Worm (Caenorhabditis elegans) whole organism, L1 larva: ENCODE data around the gene deb-1.
A peak's percentile ranks its signal among the peaks of the same experiment; 100 is the strongest.

Source experiments
- C34B4.2 ChIP-seq: sonication (generic microtip); optimal IDR thresholded peaks from 2 replicates; lab custom pipeline; 2017; ENCODE audit warnings: mild to moderate bottlenecking, missing genetic modification characterization, missing compliant biosample characterization
- F16B12.6 ChIP-seq: fragments of 150-350 bp; optimal IDR thresholded peaks from 2 replicates; lab custom pipeline; 2014; ENCODE audit warnings: missing biosample characterization, missing genetic modification characterization
- alr-1 ChIP-seq: fragments of 200-800 bp; sonication (Bioruptor generic); optimal IDR thresholded peaks from 2 replicates; lab custom pipeline; 2018; ENCODE audit warnings: borderline replicate concordance, mild to moderate bottlenecking, missing genetic modification characterization, missing compliant biosample characterization
- aly-2 ChIP-seq: fragments of 150-350 bp; optimal IDR thresholded peaks from 2 replicates; lab custom pipeline; 2014; ENCODE audit warnings: missing biosample characterization, missing genetic modification characterization
- ama-1 ChIP-seq: fragments of 150-350 bp; optimal IDR thresholded peaks from 2 replicates; lab custom pipeline; 2014
- blmp-1 ChIP-seq: fragments of 150-350 bp; optimal IDR thresholded peaks from 2 replicates; lab custom pipeline; 2014; ENCODE audit warnings: missing biosample characterization, missing genetic modification characterization
- ceh-63 ChIP-seq: fragments of 200-800 bp; sonication (Bioruptor generic); optimal IDR thresholded peaks from 2 replicates; lab custom pipeline; 2018; ENCODE audit warnings: mild to moderate bottlenecking, missing genetic modification characterization, missing compliant biosample characterization
- ceh-8 ChIP-seq: fragments of 200-800 bp; sonication (Bioruptor generic); optimal IDR thresholded peaks from 2 replicates; lab custom pipeline; 2018; ENCODE audit warnings: mild to moderate bottlenecking, missing genetic modification characterization, moderate library complexity, missing compliant biosample characterization
- ceh-82 ChIP-seq, 3 experiments: fragments of 150-350 bp in 1 of 3; sonication (generic microtip) in 2 of 3; optimal IDR thresholded peaks; 2 replicates each; lab custom pipeline; 2014 to 2017; ENCODE audit warnings: missing biosample characterization in 3 of 3, missing genetic modification characterization in 3 of 3
- ceh-90 ChIP-seq: sonication (generic microtip); optimal IDR thresholded peaks from 2 replicates; lab custom pipeline; 2016; ENCODE audit warnings: missing genetic modification characterization, missing compliant biosample characterization
- ces-1 ChIP-seq: fragments of 150-350 bp; optimal IDR thresholded peaks from 2 replicates; lab custom pipeline; 2014; ENCODE audit warnings: missing biosample characterization, missing genetic modification reagents, missing genetic modification characterization
- dsc-1 ChIP-seq: sonication (generic microtip); optimal IDR thresholded peaks from 2 replicates; lab custom pipeline; 2016; ENCODE audit warnings: mild to moderate bottlenecking, missing genetic modification characterization, missing compliant biosample characterization
- efl-1 ChIP-seq, 4 experiments: fragments of 150-350 bp; optimal IDR thresholded peaks in 3 of 4; peaks in 1 of 4; 1 replicate in 1 of 4; 2 replicates in 3 of 4; lab custom pipeline; 2014; ENCODE audit warnings: missing biosample characterization in 2 of 4, missing genetic modification characterization in 2 of 4, missing genetic modification reagents in 2 of 4
- egl-13 ChIP-seq: sonication (generic microtip); optimal IDR thresholded peaks from 2 replicates; lab custom pipeline; 2016; ENCODE audit warnings: missing genotype, missing genetic modification reagents, missing genetic modification characterization, missing compliant biosample characterization
- egl-27 ChIP-seq, 2 experiments: fragments of 150-350 bp in 1 of 2; sonication (generic microtip); optimal IDR thresholded peaks; 3 replicates each; lab custom pipeline; 2017 to 2018; ENCODE audit warnings: missing biosample characterization in 2 of 2, missing genetic modification characterization in 2 of 2, missing genetic modification reagents in 2 of 2
- ets-5 ChIP-seq: fragments of 200-800 bp; sonication (Bioruptor generic); IDR thresholded peaks from 2 replicates; pipeline ENCODE4 v1.3.6; 2022; ENCODE audit warnings: missing genetic modification characterization, missing compliant biosample characterization
- fkh-10 ChIP-seq: sonication (generic microtip); optimal IDR thresholded peaks from 2 replicates; lab custom pipeline; 2017; ENCODE audit warnings: missing biosample characterization, missing genetic modification reagents, missing genetic modification characterization
- fos-1 ChIP-seq: fragments of 150-350 bp; optimal IDR thresholded peaks from 2 replicates; lab custom pipeline; 2014; ENCODE audit warnings: missing biosample characterization, missing genetic modification characterization
- hpl-2 ChIP-seq: fragments of 150-350 bp; optimal IDR thresholded peaks from 2 replicates; lab custom pipeline; 2014; ENCODE audit warnings: missing biosample characterization, missing genetic modification reagents, missing genetic modification characterization
- irx-1 ChIP-seq: sonication (generic microtip); optimal IDR thresholded peaks from 2 replicates; lab custom pipeline; 2016; ENCODE audit warnings: missing genetic modification characterization, missing compliant biosample characterization
- isw-1 ChIP-seq: fragments of 200-800 bp; sonication (Bioruptor generic); IDR thresholded peaks from 2 replicates; pipeline ENCODE4 v1.3.6; 2022; ENCODE audit warnings: missing genetic modification characterization, missing compliant biosample characterization
- jun-1 ChIP-seq: fragments of 150-350 bp; optimal IDR thresholded peaks from 2 replicates; lab custom pipeline; 2014; ENCODE audit warnings: missing biosample characterization, missing genetic modification reagents, missing genetic modification characterization
- lin-13 ChIP-seq: fragments of 150-350 bp; optimal IDR thresholded peaks from 2 replicates; lab custom pipeline; 2014; ENCODE audit warnings: missing biosample characterization, missing genetic modification reagents, missing genetic modification characterization
- lsy-2 ChIP-seq, 2 experiments: fragments of 150-350 bp; optimal IDR thresholded peaks; 2 replicates each; lab custom pipeline; 2014; ENCODE audit warnings: missing biosample characterization in 2 of 2, missing genetic modification characterization in 2 of 2
- mdl-1 ChIP-seq, 2 experiments: fragments of 150-350 bp; optimal IDR thresholded peaks; 2 replicates each; lab custom pipeline; 2014 to 2017; ENCODE audit warnings: missing biosample characterization in 2 of 2, missing genetic modification characterization in 2 of 2, inconsistent platforms in 1 of 2
- mef-2 ChIP-seq: fragments of 150-350 bp; optimal IDR thresholded peaks from 2 replicates; lab custom pipeline; 2014; ENCODE audit warnings: missing biosample characterization, missing genetic modification characterization
- nhr-19 ChIP-seq: fragments of 200-800 bp; sonication (Bioruptor generic); conservative IDR thresholded peaks from 2 replicates; pipeline ENCODE4 v1.3.6; 2022; ENCODE audit warnings: missing genetic modification characterization, missing compliant biosample characterization
- nhr-20 ChIP-seq: sonication (generic microtip); optimal IDR thresholded peaks from 2 replicates; lab custom pipeline; 2016; ENCODE audit warnings: mild to moderate bottlenecking, missing genetic modification characterization, missing compliant biosample characterization
- nhr-28 ChIP-seq: fragments of 150-350 bp; optimal IDR thresholded peaks from 2 replicates; lab custom pipeline; 2014; ENCODE audit warnings: missing biosample characterization, missing genetic modification characterization
- nhr-47 ChIP-seq: sonication (generic microtip); optimal IDR thresholded peaks from 2 replicates; lab custom pipeline; 2016; ENCODE audit warnings: mild to moderate bottlenecking, missing genetic modification characterization, moderate library complexity, missing compliant biosample characterization
- nhr-71 ChIP-seq: sonication (generic microtip); optimal IDR thresholded peaks from 2 replicates; lab custom pipeline; 2016; ENCODE audit warnings: mild to moderate bottlenecking, missing genetic modification characterization, moderate library complexity, missing compliant biosample characterization
- nhr-76 ChIP-seq: sonication (generic microtip); optimal IDR thresholded peaks from 2 replicates; lab custom pipeline; 2017; ENCODE audit warnings: missing biosample characterization, missing genetic modification characterization
- nhr-84 ChIP-seq: sonication (generic microtip); optimal IDR thresholded peaks from 2 replicates; lab custom pipeline; 2017; ENCODE audit warnings: missing biosample characterization, missing genetic modification characterization
- nhr-85 ChIP-seq: sonication (generic microtip); peaks from one replicate; lab custom pipeline; 2016; ENCODE audit warnings: missing genetic modification characterization, inconsistent platforms, missing compliant biosample characterization
- nhr-90 ChIP-seq: sonication (generic microtip); optimal IDR thresholded peaks from 2 replicates; lab custom pipeline; 2016; ENCODE audit warnings: mild to moderate bottlenecking, missing genetic modification characterization, missing compliant biosample characterization; ENCODE audit not compliant: poor library complexity
- pag-3 ChIP-seq: sonication (generic microtip); optimal IDR thresholded peaks from 2 replicates; lab custom pipeline; 2017; ENCODE audit warnings: missing genetic modification characterization, mild to moderate bottlenecking, missing compliant biosample characterization, antibody characterized with exemption, borderline replicate concordance; ENCODE audit not compliant: insufficient read depth
- pax-3 ChIP-seq: fragments of 200-800 bp; sonication (Bioruptor generic); optimal IDR thresholded peaks from 2 replicates; lab custom pipeline; 2018; ENCODE audit warnings: mild to moderate bottlenecking, missing genetic modification characterization, moderate library complexity, missing compliant biosample characterization
- rnt-1 ChIP-seq: sonication (generic microtip); optimal IDR thresholded peaks from 2 replicates; lab custom pipeline; 2016; ENCODE audit warnings: mild to moderate bottlenecking, missing genetic modification characterization, moderate library complexity, missing compliant biosample characterization
- skn-1 ChIP-seq: fragments of 150-350 bp; optimal IDR thresholded peaks from 2 replicates; lab custom pipeline; 2014; ENCODE audit warnings: missing biosample characterization, missing genetic modification characterization
- snu-23 ChIP-seq: sonication (generic microtip); optimal IDR thresholded peaks from 2 replicates; lab custom pipeline; 2016; ENCODE audit warnings: missing genetic modification characterization, missing compliant biosample characterization
- sptf-1 ChIP-seq: fragments of 150-350 bp; optimal IDR thresholded peaks from 2 replicates; lab custom pipeline; 2014; ENCODE audit warnings: missing biosample characterization, missing genetic modification characterization
- unc-30 ChIP-seq: sonication (generic microtip); optimal IDR thresholded peaks from 2 replicates; lab custom pipeline; 2017; ENCODE audit warnings: missing biosample characterization, missing genetic modification characterization
- unc-62 ChIP-seq: fragments of 150-350 bp; optimal IDR thresholded peaks from 2 replicates; lab custom pipeline; 2014; ENCODE audit warnings: missing biosample characterization, missing genetic modification reagents, missing genetic modification characterization
- vab-15 ChIP-seq: sonication (generic microtip); optimal IDR thresholded peaks from 2 replicates; lab custom pipeline; 2017; ENCODE audit warnings: missing genotype, mild to moderate bottlenecking, missing genetic modification characterization, missing compliant biosample characterization
- zip-4 ChIP-seq: fragments of 200-800 bp; sonication (Bioruptor generic); optimal IDR thresholded peaks from 2 replicates; lab custom pipeline; 2018; ENCODE audit warnings: mild to moderate bottlenecking, missing genetic modification characterization, moderate library complexity, missing compliant biosample characterization

deb-1 gene

ce11 chrIV:7083382-7083784 is 10.7 kb downstream of the deb-1 start, which contains the start of gene Y43B11AR.3:
TSS of gene Y43B11AR.3 (minus strand) at chrIV:7083716.
- TF ChIP-seq lsy-2 (tag; optimal IDR thresholded peaks at IDR 0.05; lab: Kevin White, UChicago) = peak in 1 of 2 experiments; percentile 14
- no peak for TF ChIP-seq fkh-10 (GFP tag; lab: Kevin White, UChicago)
- peak; percentile 9 to 12 for TF ChIP-seq efl-1 (optimal IDR thresholded peaks at IDR 0.05; lab: Kevin White, UChicago)
- TF ChIP-seq efl-1 (GFP tag; optimal IDR thresholded peaks at IDR 0.05 in 1 of 2; lab: Kevin White, UChicago) = peak in 1 of 2 experiments; percentile 22
- TF ChIP-seq nhr-20 (tag; lab: Kevin White, UChicago) = no peak
- no peak for TF ChIP-seq ceh-8 (GFP tag; lab: Kevin White, UChicago)
- no peak for TF ChIP-seq nhr-19 (GFP tag; lab: Robert Waterston, UW)
- peak; percentile 34 for TF ChIP-seq nhr-90
- no peak for TF ChIP-seq sptf-1
- peak; percentile 46 for TF ChIP-seq nhr-71 (tag; lab: Kevin White, UChicago)
- TF ChIP-seq egl-13 (tag; lab: Kevin White, UChicago) = no peak
- no peak for TF ChIP-seq zip-4
- TF ChIP-seq nhr-47 (tag; lab: Kevin White, UChicago) = peak; percentile 8
- TF ChIP-seq nhr-28 (tag; lab: Kevin White, UChicago) = no peak
- peak; percentile 56 for TF ChIP-seq nhr-85 (tag; lab: Kevin White, UChicago)
- TF ChIP-seq rnt-1 = peak; percentile 30
- no peak for TF ChIP-seq snu-23
- TF ChIP-seq aly-2 (tag; lab: Kevin White, UChicago) = peak; percentile 78
- no peak for TF ChIP-seq mdl-1 (tag; optimal IDR thresholded peaks at IDR 0.05; lab: Kevin White, UChicago)
- no peak for TF ChIP-seq ceh-90 (tag; lab: Kevin White, UChicago)
- peak; percentile 44 for TF ChIP-seq fos-1 (tag; lab: Kevin White, UChicago)
- TF ChIP-seq ama-1 (lab: Kevin White, UChicago) = peak; percentile 49
- TF ChIP-seq ces-1 (GFP tag; lab: Kevin White, UChicago) = no peak

ce11 chrIV:7081214-7081613 is 12.9 kb downstream of the deb-1 start, which contains the start of gene Y43B11AR.1:
TSS of gene Y43B11AR.1 (plus strand) at chrIV:7081514.
- TF ChIP-seq ets-5 (no peak), unc-30 (no peak), nhr-90 (no peak), pax-3 (tag; lab: Kevin White, UChicago) (no peak), fos-1 (tag; lab: Kevin White, UChicago) (no peak), ces-1 (GFP tag; lab: Kevin White, UChicago) (no peak), lsy-2 (tag; optimal IDR thresholded peaks at IDR 0.05; lab: Kevin White, UChicago) (no peak), ceh-82 (tag; optimal IDR thresholded peaks at IDR 0.05; lab: Kevin White, UChicago) (no peak), zip-4 (no peak), pag-3 (tag; lab: Kevin White, UChicago) (no peak), egl-27 (tag; optimal IDR thresholded peaks at IDR 0.05; lab: Kevin White, UChicago) (no peak), ceh-63 (no peak), alr-1 (no peak), sptf-1 (no peak), jun-1 (no peak), nhr-85 (tag; lab: Kevin White, UChicago) (no peak)

DNA sequence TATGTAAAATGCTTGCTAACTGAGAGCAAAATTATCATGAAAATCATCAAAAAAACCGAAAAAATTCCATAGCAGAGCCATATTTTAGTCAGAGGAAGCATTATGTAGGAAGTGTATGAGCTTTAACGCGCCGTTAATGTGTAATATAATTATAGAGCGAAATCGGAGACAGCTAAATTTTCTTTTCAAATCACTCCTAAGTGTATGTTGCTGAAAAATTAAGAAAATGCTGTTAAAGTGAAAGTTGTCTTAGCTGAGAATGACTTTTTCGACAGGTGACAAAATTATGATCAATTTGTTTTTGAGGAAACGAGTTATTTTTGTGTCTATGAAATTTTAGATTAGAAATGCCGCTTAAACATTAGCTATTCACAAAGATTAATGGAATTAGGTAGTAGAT is 19.0 kb downstream of the deb-1 start, which contains the start of gene srg-50:
Gene srg-50 (minus strand): TSS at position 101 of the 400 bp plus-strand sequence.
- TF ChIP-seq nhr-84 (tag; lab: Kevin White, UChicago) (no peak), isw-1 (no peak), ama-1 (lab: Kevin White, UChicago) (no peak), nhr-28 (tag; lab: Kevin White, UChicago) (no peak), hpl-2 (no peak)

DNA sequence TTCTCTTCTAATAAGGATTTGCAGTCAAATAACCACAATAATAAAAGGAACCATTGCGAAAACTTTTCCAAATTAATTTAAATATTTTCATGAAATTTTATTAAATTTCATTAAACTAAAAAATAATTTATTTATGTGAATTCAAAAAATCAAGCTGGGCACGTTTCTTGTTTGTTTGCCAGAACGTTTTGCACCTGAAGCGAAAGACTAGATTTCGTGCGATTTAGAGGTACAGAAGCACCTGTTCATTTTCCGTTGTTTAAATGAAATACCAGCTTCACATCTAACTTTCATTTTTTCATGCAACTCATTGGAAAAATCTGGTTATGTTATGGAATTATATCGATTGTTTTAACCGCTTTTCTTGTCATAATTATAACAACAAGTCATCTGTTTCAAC is 22.0 kb downstream of the deb-1 start, which contains the start of gene srg-48:
Gene srg-48 (plus strand): TSS at position 301 of the 400 bp plus-strand sequence.
- TF ChIP-seq ets-5 (no peak), nhr-76 (tag; lab: Kevin White, UChicago) (no peak), rnt-1 (no peak), F16B12.6 (tag; lab: Kevin White, UChicago) (no peak), mef-2 (tag; lab: Kevin White, UChicago) (no peak), unc-62 (GFP tag; lab: Kevin White, UChicago) (no peak), C34B4.2 (tag; lab: Kevin White, UChicago) (no peak), snu-23 (no peak), blmp-1 (tag; lab: Kevin White, UChicago) (no peak), dsc-1 (tag; lab: Kevin White, UChicago) (no peak), nhr-71 (tag; lab: Kevin White, UChicago) (no peak), vab-15 (tag; lab: Kevin White, UChicago) (no peak), irx-1 (tag; lab: Kevin White, UChicago) (no peak), skn-1 (tag; lab: Kevin White, UChicago) (no peak), ceh-63 (no peak), lin-13 (GFP tag; lab: Kevin White, UChicago) (no peak)
